Worm (Caenorhabditis elegans) whole organism, L3 larva: Measurements from ENCODE around the gene klf-3.
A peak's percentile ranks its signal among the peaks of the same experiment; 100 is the strongest.

Experiments used
- aly-2 ChIP-seq: fragments of 150-350 bp; optimal IDR thresholded peaks from 2 replicates; lab custom pipeline; 2014; ENCODE audit warnings: missing biosample characterization, missing genetic modification characterization
- ama-1 ChIP-seq: fragments of 150-350 bp; optimal IDR thresholded peaks from 2 replicates; lab custom pipeline; 2018
- ceh-16 ChIP-seq: sonication (generic microtip); optimal IDR thresholded peaks from 2 replicates; lab custom pipeline; 2017; ENCODE audit warnings: missing biosample characterization, missing genetic modification characterization
- ceh-28 ChIP-seq: fragments of 150-350 bp; optimal IDR thresholded peaks from 2 replicates; lab custom pipeline; 2014; ENCODE audit warnings: missing biosample characterization, missing genetic modification reagents, missing genetic modification characterization
- ceh-82 ChIP-seq: fragments of 150-350 bp; optimal IDR thresholded peaks from 2 replicates; lab custom pipeline; 2014; ENCODE audit warnings: missing biosample characterization, missing genetic modification characterization
- ceh-9 ChIP-seq: sonication (generic microtip); optimal IDR thresholded peaks from 2 replicates; lab custom pipeline; 2018; ENCODE audit warnings: missing biosample characterization, missing genetic modification characterization
- egl-27 ChIP-seq: sonication (generic microtip); optimal IDR thresholded peaks from 4 replicates; lab custom pipeline; 2017; ENCODE audit warnings: missing biosample characterization, missing genetic modification reagents, missing genetic modification characterization
- egl-5 ChIP-seq: fragments of 150-350 bp; optimal IDR thresholded peaks from 2 replicates; lab custom pipeline; 2017; ENCODE audit warnings: missing biosample characterization, missing genetic modification reagents, missing genetic modification characterization, inconsistent platforms
- elt-1 ChIP-seq: fragments of 150-350 bp; optimal IDR thresholded peaks from 2 replicates; lab custom pipeline; 2014; ENCODE audit warnings: missing biosample characterization, missing genetic modification characterization
- elt-2 ChIP-seq: sonication (generic microtip); optimal IDR thresholded peaks from 2 replicates; lab custom pipeline; 2016; ENCODE audit warnings: missing genetic modification reagents, mild to moderate bottlenecking, missing genetic modification characterization, missing compliant biosample characterization
- elt-3 ChIP-seq, 3 experiments: fragments of 150-350 bp in 1 of 3; sonication (generic microtip) in 2 of 3; optimal IDR thresholded peaks; 2 replicates in 2 of 3; 4 replicates in 1 of 3; lab custom pipeline; 2014 to 2017; ENCODE audit warnings: missing biosample characterization in 3 of 3, missing genetic modification characterization in 3 of 3
- eor-1 ChIP-seq, 2 experiments: fragments of 150-350 bp; optimal IDR thresholded peaks; 2 replicates each; lab custom pipeline; 2014 to 2018; ENCODE audit warnings: missing biosample characterization in 2 of 2, missing genetic modification characterization in 2 of 2
- fkh-10 ChIP-seq: sonication (generic microtip); optimal IDR thresholded peaks from 2 replicates; lab custom pipeline; 2017; ENCODE audit warnings: missing biosample characterization, missing genetic modification reagents, missing genetic modification characterization
- fos-1 ChIP-seq: fragments of 150-350 bp; optimal IDR thresholded peaks from 2 replicates; lab custom pipeline; 2014; ENCODE audit warnings: missing biosample characterization, missing genetic modification characterization
- jun-1 ChIP-seq: fragments of 150-350 bp; optimal IDR thresholded peaks from 2 replicates; lab custom pipeline; 2014; ENCODE audit warnings: missing biosample characterization, missing genetic modification reagents, missing genetic modification characterization
- lin-39 ChIP-seq: fragments of 150-350 bp; optimal IDR thresholded peaks from 2 replicates; lab custom pipeline; 2018; ENCODE audit warnings: missing biosample characterization, missing genetic modification reagents, missing genetic modification characterization
- mdl-1 ChIP-seq: fragments of 150-350 bp; optimal IDR thresholded peaks from 2 replicates; lab custom pipeline; 2014; ENCODE audit warnings: missing biosample characterization, missing genetic modification characterization
- mml-1 ChIP-seq: fragments of 150-350 bp; sonication (generic microtip); optimal IDR thresholded peaks from 3 replicates; lab custom pipeline; 2014; ENCODE audit warnings: missing biosample characterization, missing genetic modification characterization
- nfya-1 ChIP-seq: sonication (generic microtip); optimal IDR thresholded peaks from 2 replicates; lab custom pipeline; 2017; ENCODE audit warnings: missing genetic modification characterization, mild to moderate bottlenecking, missing compliant biosample characterization, antibody characterized with exemption, moderate library complexity; ENCODE audit not compliant: insufficient read depth
- nhr-11 ChIP-seq: fragments of 150-350 bp; optimal IDR thresholded peaks from 2 replicates; lab custom pipeline; 2014; ENCODE audit warnings: missing biosample characterization, missing genetic modification characterization
- nhr-12 ChIP-seq: fragments of 150-350 bp; optimal IDR thresholded peaks from 2 replicates; lab custom pipeline; 2014; ENCODE audit warnings: missing biosample characterization, missing genetic modification characterization
- nhr-23 ChIP-seq: fragments of 150-350 bp; optimal IDR thresholded peaks from 2 replicates; lab custom pipeline; 2014; ENCODE audit warnings: missing biosample characterization, missing genetic modification reagents, missing genetic modification characterization
- nhr-237 ChIP-seq: fragments of 150-350 bp; optimal IDR thresholded peaks from 2 replicates; lab custom pipeline; 2014; ENCODE audit warnings: missing biosample characterization, missing genetic modification characterization
- nhr-25 ChIP-seq: sonication (generic microtip); optimal IDR thresholded peaks from 2 replicates; lab custom pipeline; 2017; ENCODE audit warnings: missing biosample characterization, missing genetic modification characterization
- nhr-43 ChIP-seq: sonication (generic microtip); optimal IDR thresholded peaks from 2 replicates; lab custom pipeline; 2016; ENCODE audit warnings: mild to moderate bottlenecking, missing genetic modification characterization, missing compliant biosample characterization; ENCODE audit not compliant: poor library complexity, severe bottlenecking
- nhr-67 ChIP-seq: fragments of 150-350 bp; optimal IDR thresholded peaks from 2 replicates; lab custom pipeline; 2014; ENCODE audit warnings: missing biosample characterization, missing genetic modification characterization
- nhr-76 ChIP-seq: fragments of 150-350 bp; sonication (generic microtip); optimal IDR thresholded peaks from 5 replicates; lab custom pipeline; 2014; ENCODE audit warnings: missing biosample characterization, missing genetic modification characterization
- nhr-77 ChIP-seq: fragments of 150-350 bp; optimal IDR thresholded peaks from 2 replicates; lab custom pipeline; 2014; ENCODE audit warnings: missing biosample characterization, missing genetic modification characterization
- pha-4 ChIP-seq: fragments of 150-350 bp; optimal IDR thresholded peaks from 2 replicates; lab custom pipeline; 2014; ENCODE audit warnings: missing biosample characterization, missing genetic modification reagents, missing genetic modification characterization
- pqm-1 ChIP-seq: fragments of 150-350 bp; optimal IDR thresholded peaks from 2 replicates; lab custom pipeline; 2017; ENCODE audit warnings: missing biosample characterization, missing genetic modification characterization, inconsistent platforms
- sea-2 ChIP-seq: fragments of 150-350 bp; sonication (generic microtip); optimal IDR thresholded peaks from 4 replicates; lab custom pipeline; 2014; ENCODE audit warnings: missing biosample characterization, missing genetic modification reagents, missing genetic modification characterization
- skn-1 ChIP-seq: fragments of 150-350 bp; optimal IDR thresholded peaks from 2 replicates; lab custom pipeline; 2014; ENCODE audit warnings: missing biosample characterization, missing genetic modification characterization
- snpc-4 ChIP-seq: fragments of 150-350 bp; optimal IDR thresholded peaks from 2 replicates; lab custom pipeline; 2014; ENCODE audit warnings: missing biosample characterization, missing genetic modification characterization
- tbx-2 ChIP-seq: sonication (generic microtip); optimal IDR thresholded peaks from 2 replicates; lab custom pipeline; 2016; ENCODE audit warnings: mild to moderate bottlenecking, missing genetic modification characterization, missing compliant biosample characterization
- unc-39 ChIP-seq: sonication (generic microtip); optimal IDR thresholded peaks from 4 replicates; lab custom pipeline; 2017; ENCODE audit warnings: missing biosample characterization, missing genetic modification characterization
- zag-1 ChIP-seq: fragments of 150-350 bp; optimal IDR thresholded peaks from 2 replicates; lab custom pipeline; 2014; ENCODE audit warnings: missing biosample characterization, missing genetic modification characterization
- ztf-11 ChIP-seq: fragments of 150-350 bp; optimal IDR thresholded peaks from 2 replicates; lab custom pipeline; 2014; ENCODE audit warnings: missing biosample characterization, missing genetic modification characterization
- ztf-4 ChIP-seq: fragments of 150-350 bp; optimal IDR thresholded peaks from 2 replicates; lab custom pipeline; 2014; ENCODE audit warnings: missing biosample characterization, missing genetic modification characterization

The klf-3 gene

DNA sequence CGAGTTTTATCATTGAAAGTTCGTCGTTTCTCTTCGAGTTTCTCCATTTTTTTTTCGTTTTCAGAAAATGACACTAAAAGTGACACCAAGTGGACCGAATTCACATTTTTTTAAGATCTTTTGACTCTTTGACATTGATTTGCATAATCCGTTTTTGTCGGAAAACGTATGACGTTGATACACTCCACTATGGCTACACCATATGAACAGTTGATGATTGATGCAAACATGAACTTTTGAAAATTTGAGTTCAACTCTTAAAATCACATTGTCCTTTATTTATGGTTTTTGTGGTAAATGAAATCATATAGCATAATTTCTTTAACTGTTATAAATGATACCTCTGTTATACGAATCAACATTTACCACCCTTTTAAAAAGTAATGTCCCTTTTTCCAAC is 42.1 kb downstream of the klf-3 start, which contains the start of gene T19D12.10:
TSS of gene T19D12.10 (minus strand) at position 101 of the 400 bp plus-strand sequence.
- TF ChIP-seq sea-2 (GFP tag; lab: Kevin White, UChicago) (no peak), pqm-1 (tag; lab: Kevin White, UChicago) (no peak), mdl-1 (tag; lab: Kevin White, UChicago) (no peak), unc-39 (tag; lab: Kevin White, UChicago) (no peak), elt-3 (tag; optimal IDR thresholded peaks at IDR 0.05; lab: Kevin White, UChicago) (no peak), ceh-28 (tag; lab: Kevin White, UChicago) (no peak), fos-1 (tag; lab: Kevin White, UChicago) (no peak), nhr-76 (tag; lab: Kevin White, UChicago) (no peak), ceh-9 (tag; lab: Kevin White, UChicago) (no peak)
- TF ChIP-seq, all 47 proteins: peak for 0

DNA sequence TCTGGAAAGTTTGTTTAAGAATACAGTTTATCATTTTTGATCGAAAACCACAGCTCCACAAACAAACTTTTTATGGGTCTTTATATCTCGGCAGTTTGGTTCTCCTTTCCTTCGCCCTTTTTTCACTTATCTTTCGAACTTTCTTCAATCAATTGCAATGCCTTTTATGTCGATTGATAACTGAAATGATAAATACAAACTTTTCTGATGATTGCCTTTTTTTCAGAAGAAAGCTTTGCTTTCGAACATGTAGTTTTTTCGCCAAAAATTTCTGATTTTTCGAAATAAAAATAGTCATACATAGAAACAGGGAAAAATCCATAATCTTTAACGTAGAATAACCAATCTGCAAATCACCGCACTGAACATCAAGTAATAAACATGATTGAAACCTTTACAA is 44.5 kb downstream of the klf-3 start, which contains the start of gene T19D12.2:
TSS of gene T19D12.2 (plus strand) at position 125 of the 400 bp plus-strand sequence.
- TF ChIP-seq nhr-23 (tag; lab: Kevin White, UChicago) (no peak), nhr-12 (tag; lab: Kevin White, UChicago) (no peak), aly-2 (no peak), elt-2 (tag; lab: Kevin White, UChicago) (peak; percentile 79), jun-1 (no peak)

DNA sequence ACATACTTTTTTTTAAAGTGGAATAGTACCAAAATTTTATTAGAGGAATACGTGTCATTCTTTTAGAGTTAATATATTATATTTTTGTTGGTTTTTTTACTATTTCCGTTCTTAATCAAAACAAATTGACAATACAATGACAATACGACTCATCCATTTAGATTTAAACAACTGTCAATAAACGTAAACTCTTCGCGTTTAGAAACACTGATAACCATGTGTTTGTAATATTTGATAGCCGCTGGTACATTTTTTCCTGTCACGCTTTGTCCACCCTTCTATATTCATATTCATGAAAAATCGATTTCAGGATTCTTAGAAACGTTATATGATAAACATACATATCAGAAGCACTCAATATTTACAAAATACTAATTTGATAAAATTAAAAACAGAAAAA is 47.1 kb downstream of the klf-3 start:
- TF ChIP-seq pqm-1 (tag; lab: Kevin White, UChicago) = no peak
- no peak for TF ChIP-seq eor-1 (tag; optimal IDR thresholded peaks at IDR 0.05; lab: Kevin White, UChicago)
- no peak for TF ChIP-seq nhr-25 (tag; lab: Kevin White, UChicago)
- TF ChIP-seq pha-4 (tag; lab: Kevin White, UChicago) = peak; percentile 4
- TF ChIP-seq fos-1 (tag; lab: Kevin White, UChicago) = no peak
- TF ChIP-seq nhr-77 (tag; lab: Kevin White, UChicago) = no peak
- no peak for TF ChIP-seq jun-1
- peak; percentile 39 for TF ChIP-seq elt-2 (tag; lab: Kevin White, UChicago)
- TF ChIP-seq, all 47 proteins: peak for 2

DNA sequence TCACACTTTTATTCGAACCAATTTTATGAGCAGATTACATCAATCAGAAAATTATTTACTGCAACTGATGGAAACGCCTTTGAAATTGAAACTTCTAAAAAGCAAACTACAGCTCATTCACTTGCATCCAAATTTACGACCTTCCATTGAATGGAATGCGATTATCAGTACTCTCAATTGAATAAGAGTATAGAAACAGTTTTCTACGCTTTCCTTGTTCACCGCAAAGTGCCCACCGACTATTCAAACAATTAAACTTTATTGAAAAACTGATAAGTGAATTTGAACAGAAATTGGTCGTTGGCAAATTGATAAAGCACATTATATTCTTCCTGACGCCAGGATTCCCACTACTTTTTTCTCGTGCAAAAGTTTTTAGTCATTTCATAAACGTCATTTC is 49.2 kb downstream of the klf-3 start:
- TF ChIP-seq pqm-1 (tag; lab: Kevin White, UChicago) (peak; percentile 39), elt-2 (tag; lab: Kevin White, UChicago) (peak; percentile 84), fkh-10 (no peak), egl-27 (tag; lab: Kevin White, UChicago) (no peak), ceh-82 (tag; lab: Kevin White, UChicago) (no peak)

DNA sequence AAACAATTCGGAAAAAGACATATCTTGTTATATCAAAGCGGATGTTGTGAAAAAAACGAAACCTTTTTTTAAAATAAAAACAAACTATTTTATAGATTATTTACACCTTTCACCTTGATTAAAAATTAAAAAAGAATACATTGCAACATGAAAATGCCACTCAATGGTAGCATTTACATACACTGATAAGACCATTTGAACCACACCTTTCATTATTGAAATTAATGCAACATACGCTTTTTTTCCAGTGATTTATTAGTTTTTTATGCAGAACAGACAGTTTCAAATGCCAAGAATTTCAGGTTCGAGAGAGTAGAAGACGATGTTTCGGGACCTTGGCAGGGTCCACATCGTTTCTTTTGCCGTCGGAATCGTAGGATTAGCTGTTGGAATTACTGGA is 49.9 kb downstream of the klf-3 start, which contains the start of gene T19D12.1:
TSS of gene T19D12.1 (plus strand) at position 301 of the 400 bp plus-strand sequence.
- TF ChIP-seq ztf-11 (tag; lab: Kevin White, UChicago) (no peak), ceh-16 (tag; lab: Kevin White, UChicago) (no peak), tbx-2 (no peak), ceh-9 (tag; lab: Kevin White, UChicago) (no peak), elt-1 (tag; lab: Kevin White, UChicago) (no peak), ztf-4 (tag; lab: Kevin White, UChicago) (no peak), aly-2 (no peak), nhr-67 (tag; lab: Kevin White, UChicago) (no peak), mdl-1 (tag; lab: Kevin White, UChicago) (no peak), skn-1 (tag; lab: Kevin White, UChicago) (no peak), nhr-237 (tag; lab: Kevin White, UChicago) (no peak), eor-1 (tag; optimal IDR thresholded peaks at IDR 0.05; lab: Kevin White, UChicago) (no peak), elt-3 (tag; optimal IDR thresholded peaks at IDR 0.05; lab: Kevin White, UChicago) (no peak), snpc-4 (tag; lab: Kevin White, UChicago) (no peak), ama-1 (lab: Kevin White, UChicago) (no peak), ceh-82 (tag; lab: Kevin White, UChicago) (no peak), jun-1 (no peak), nhr-43 (no peak)

DNA sequence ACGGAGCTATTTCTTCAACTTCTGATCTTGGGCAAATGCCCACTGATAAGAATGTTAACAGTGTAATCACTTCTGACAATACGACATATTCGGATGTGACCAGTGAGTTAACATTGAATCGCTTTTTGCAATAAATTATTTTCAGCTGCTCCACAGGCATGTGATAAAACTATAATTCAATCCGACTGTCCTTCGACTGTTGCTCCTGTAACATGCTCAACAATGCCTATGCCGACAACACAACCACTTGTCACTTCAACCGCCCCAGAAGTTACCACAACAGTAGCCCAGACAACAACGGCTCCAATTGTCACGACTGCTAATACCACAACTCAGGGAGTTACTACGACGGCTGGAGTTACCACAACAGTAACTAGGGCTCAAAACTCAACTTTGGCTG is 50.9 kb downstream of the klf-3 start:
- TF ChIP-seq ceh-16 (tag; lab: Kevin White, UChicago) (no peak), ztf-11 (tag; lab: Kevin White, UChicago) (no peak), mml-1 (tag; lab: Kevin White, UChicago) (no peak), nhr-76 (tag; lab: Kevin White, UChicago) (no peak), fos-1 (tag; lab: Kevin White, UChicago) (no peak), nfya-1 (tag; lab: Kevin White, UChicago) (no peak), jun-1 (no peak), elt-1 (tag; lab: Kevin White, UChicago) (no peak), nhr-11 (no peak), nhr-77 (tag; lab: Kevin White, UChicago) (no peak), tbx-2 (no peak), elt-3 (tag; optimal IDR thresholded peaks at IDR 0.05; lab: Kevin White, UChicago) (no peak), nhr-23 (tag; lab: Kevin White, UChicago) (no peak), zag-1 (tag; lab: Kevin White, UChicago) (no peak), lin-39 (tag; lab: Kevin White, UChicago) (no peak), mdl-1 (tag; lab: Kevin White, UChicago) (no peak), pha-4 (tag; lab: Kevin White, UChicago) (no peak), egl-5 (tag; lab: Kevin White, UChicago) (no peak)
